Worm (Caenorhabditis elegans) whole organism, L2 larva: ENCODE results near the gene T23E1.1.

ENCODE experiments used
- C34F6.9 ChIP-seq: fragments of 150-350 bp; optimal IDR thresholded peaks from 2 replicates; lab custom pipeline; 2014; ENCODE audit warnings: missing biosample characterization, missing genetic modification characterization
- F13H6.1 ChIP-seq: sonication (generic microtip); optimal IDR thresholded peaks from 2 replicates; lab custom pipeline; 2016; ENCODE audit warnings: missing genetic modification characterization, missing compliant biosample characterization
- R02D3.7 ChIP-seq: fragments of 150-350 bp; optimal IDR thresholded peaks from 2 replicates; lab custom pipeline; 2014; ENCODE audit warnings: missing biosample characterization, missing genetic modification characterization
- Y55F3AM.14 ChIP-seq: fragments of 200-800 bp; sonication (Bioruptor generic); optimal IDR thresholded peaks from 2 replicates; lab custom pipeline; 2018; ENCODE audit warnings: mild to moderate bottlenecking, missing genetic modification characterization, missing compliant biosample characterization
- alr-1 ChIP-seq: fragments of 150-350 bp; optimal IDR thresholded peaks from 2 replicates; lab custom pipeline; 2014; ENCODE audit warnings: missing biosample characterization, missing genetic modification characterization
- aly-2 ChIP-seq: fragments of 150-350 bp; optimal IDR thresholded peaks from 2 replicates; lab custom pipeline; 2014; ENCODE audit warnings: missing biosample characterization, missing genetic modification characterization
- ceh-16 ChIP-seq: fragments of 150-350 bp; optimal IDR thresholded peaks from 2 replicates; lab custom pipeline; 2014; ENCODE audit warnings: missing biosample characterization, missing genetic modification characterization
- crh-2 ChIP-seq: sonication (generic microtip); optimal IDR thresholded peaks from 2 replicates; lab custom pipeline; 2017; ENCODE audit warnings: missing biosample characterization, missing genetic modification characterization
- dmd-4 ChIP-seq: sonication (generic microtip); optimal IDR thresholded peaks from 2 replicates; lab custom pipeline; 2017; ENCODE audit warnings: missing biosample characterization, missing genetic modification characterization
- egl-27 ChIP-seq: sonication (generic microtip); optimal IDR thresholded peaks from 3 replicates; lab custom pipeline; 2017; ENCODE audit warnings: missing biosample characterization, missing genetic modification reagents, missing genetic modification characterization
- fos-1 ChIP-seq: fragments of 150-350 bp; optimal IDR thresholded peaks from 2 replicates; lab custom pipeline; 2014; ENCODE audit warnings: missing biosample characterization, missing genetic modification characterization
- lin-11 ChIP-seq: fragments of 150-350 bp; sonication (generic microtip); optimal IDR thresholded peaks from 2 replicates; lab custom pipeline; 2014; ENCODE audit warnings: missing biosample characterization, missing genetic modification characterization, inconsistent platforms, mixed read lengths
- lsy-2 ChIP-seq, 2 experiments: fragments of 150-350 bp in 1 of 2; sonication (generic microtip) in 1 of 2; optimal IDR thresholded peaks; 2 replicates each; lab custom pipeline; 2014 to 2017; ENCODE audit warnings: missing biosample characterization in 2 of 2, missing genetic modification characterization in 2 of 2
- mab-5 ChIP-seq: fragments of 150-350 bp; optimal IDR thresholded peaks from 2 replicates; lab custom pipeline; 2014; ENCODE audit warnings: missing biosample characterization, missing genetic modification characterization
- mbf-1 ChIP-seq: sonication (generic microtip); optimal IDR thresholded peaks from 2 replicates; lab custom pipeline; 2017; ENCODE audit warnings: missing biosample characterization, missing genetic modification characterization
- mdl-1 ChIP-seq, 2 experiments: fragments of 150-350 bp in 1 of 2; sonication (generic microtip) in 1 of 2; optimal IDR thresholded peaks; 2 replicates each; lab custom pipeline; 2017; ENCODE audit warnings: missing biosample characterization in 2 of 2, missing genetic modification characterization in 2 of 2
- nhr-12 ChIP-seq: fragments of 150-350 bp; optimal IDR thresholded peaks from 2 replicates; lab custom pipeline; 2014; ENCODE audit warnings: missing biosample characterization, missing genetic modification characterization
- nhr-21 ChIP-seq: fragments of 150-350 bp; optimal IDR thresholded peaks from 2 replicates; lab custom pipeline; 2014; ENCODE audit warnings: missing biosample characterization, missing genetic modification characterization
- nhr-23 ChIP-seq: fragments of 150-350 bp; optimal IDR thresholded peaks from 2 replicates; lab custom pipeline; 2014; ENCODE audit warnings: missing biosample characterization, missing genetic modification reagents, missing genetic modification characterization
- nhr-237 ChIP-seq: fragments of 150-350 bp; optimal IDR thresholded peaks from 2 replicates; lab custom pipeline; 2014; ENCODE audit warnings: missing biosample characterization, missing genetic modification characterization
- nhr-25 ChIP-seq: fragments of 150-350 bp; sonication (generic microtip); optimal IDR thresholded peaks from 3 replicates; lab custom pipeline; 2014; ENCODE audit warnings: missing biosample characterization, missing genetic modification characterization
- nhr-6 ChIP-seq: fragments of 150-350 bp; optimal IDR thresholded peaks from 2 replicates; lab custom pipeline; 2014; ENCODE audit warnings: missing biosample characterization, missing genetic modification characterization
- peb-1 ChIP-seq: fragments of 150-350 bp; optimal IDR thresholded peaks from 2 replicates; lab custom pipeline; 2014; ENCODE audit warnings: missing biosample characterization, missing genetic modification characterization
- sem-4 ChIP-seq: fragments of 150-350 bp; optimal IDR thresholded peaks from 2 replicates; lab custom pipeline; 2014; ENCODE audit warnings: missing biosample characterization, missing genetic modification reagents, missing genetic modification characterization
- skn-1 ChIP-seq: sonication (generic microtip); optimal IDR thresholded peaks from 2 replicates; lab custom pipeline; 2017; ENCODE audit warnings: missing biosample characterization, missing genetic modification characterization
- sma-3 ChIP-seq: sonication (generic microtip); optimal IDR thresholded peaks from 2 replicates; lab custom pipeline; 2016; ENCODE audit warnings: missing genetic modification reagents, missing genetic modification characterization, missing compliant biosample characterization
- sma-9 ChIP-seq, 2 experiments: fragments of 150-350 bp in 1 of 2; sonication (generic microtip) in 1 of 2; optimal IDR thresholded peaks; 2 replicates each; lab custom pipeline; 2014 to 2016; ENCODE audit warnings: missing genetic modification characterization in 2 of 2, mild to moderate bottlenecking in 1 of 2, missing biosample characterization in 1 of 2, missing compliant biosample characterization in 1 of 2, missing genetic modification reagents in 1 of 2, moderate library complexity in 1 of 2
- snpc-4 ChIP-seq: fragments of 150-350 bp; optimal IDR thresholded peaks from 2 replicates; lab custom pipeline; 2014; ENCODE audit warnings: missing biosample characterization, missing genetic modification characterization
- unc-39 ChIP-seq: fragments of 150-350 bp; optimal IDR thresholded peaks from 2 replicates; lab custom pipeline; 2014; ENCODE audit warnings: missing biosample characterization, missing genetic modification characterization
- unc-55 ChIP-seq: fragments of 150-350 bp; sonication (generic microtip); optimal IDR thresholded peaks from 3 replicates; lab custom pipeline; 2014; ENCODE audit warnings: missing biosample characterization, missing genetic modification reagents, missing genetic modification characterization
- unc-62 ChIP-seq: fragments of 150-350 bp; optimal IDR thresholded peaks from 2 replicates; lab custom pipeline; 2014; ENCODE audit warnings: missing biosample characterization, missing genetic modification reagents, missing genetic modification characterization
- zag-1 ChIP-seq: fragments of 150-350 bp; optimal IDR thresholded peaks from 2 replicates; lab custom pipeline; 2014; ENCODE audit warnings: missing biosample characterization, missing genetic modification characterization
- ztf-1 ChIP-seq: fragments of 200-800 bp; sonication (Bioruptor generic); conservative IDR thresholded peaks from 2 replicates; pipeline ENCODE4 v1.3.6; 2022; ENCODE audit warnings: missing genetic modification characterization, missing compliant biosample characterization
- ztf-11 ChIP-seq: sonication (generic microtip); optimal IDR thresholded peaks from 2 replicates; lab custom pipeline; 2017; ENCODE audit warnings: missing biosample characterization, missing genetic modification characterization
- ztf-4 ChIP-seq: fragments of 150-350 bp; optimal IDR thresholded peaks from 2 replicates; lab custom pipeline; 2014; ENCODE audit warnings: missing biosample characterization, missing genetic modification characterization

Gene T23E1.1

ce11 chrIV:3182920-3183319, 31.8 kb downstream of the T23E1.1 start:
- TF ChIP-seq nhr-6 (tag; lab: Kevin White, UChicago) (no peak), unc-55 (GFP tag; lab: Kevin White, UChicago) (no peak), fos-1 (tag; lab: Kevin White, UChicago) (no peak), crh-2 (tag; lab: Kevin White, UChicago) (no peak), sma-3 (no peak), nhr-23 (tag; lab: Kevin White, UChicago) (no peak), skn-1 (tag; lab: Kevin White, UChicago) (no peak), nhr-25 (tag; lab: Kevin White, UChicago) (no peak), mbf-1 (tag; lab: Kevin White, UChicago) (no peak), sma-9 (GFP tag; optimal IDR thresholded peaks at IDR 0.05; lab: Kevin White, UChicago) (no peak), sma-9 (tag; optimal IDR thresholded peaks at IDR 0.05; lab: Kevin White, UChicago) (no peak), unc-62 (GFP tag; lab: Kevin White, UChicago) (no peak), lin-11 (no peak), ztf-1 (GFP tag; lab: Robert Waterston, UW) (no peak), aly-2 (tag; lab: Kevin White, UChicago) (no peak), nhr-12 (tag; lab: Kevin White, UChicago) (no peak), mab-5 (tag; lab: Kevin White, UChicago) (no peak), ztf-4 (no peak), nhr-21 (tag; lab: Kevin White, UChicago) (no peak)

- TF ChIP-seq peb-1 (tag; lab: Kevin White, UChicago) (no peak), lin-11 (no peak), alr-1 (tag; lab: Kevin White, UChicago) (no peak), sem-4 (tag; lab: Kevin White, UChicago) (no peak), zag-1 (no peak), nhr-25 (tag; lab: Kevin White, UChicago) (no peak), C34F6.9 (tag; lab: Kevin White, UChicago) (no peak), snpc-4 (tag; lab: Kevin White, UChicago) (no peak), unc-39 (tag; lab: Kevin White, UChicago) (no peak), egl-27 (tag; lab: Kevin White, UChicago) (no peak), ztf-11 (tag; lab: Kevin White, UChicago) (no peak), aly-2 (tag; lab: Kevin White, UChicago) (no peak), R02D3.7 (tag; lab: Kevin White, UChicago) (no peak), F13H6.1 (tag; lab: Kevin White, UChicago) (no peak)
Measured at ce11 chrIV:3191466-3191865, 40.3 kb downstream of the T23E1.1 start, which contains the start of gene Y67D8B.2. TSS of gene Y67D8B.2 (minus strand) at chrIV:3191566.

- TF ChIP-seq dmd-4 (tag; lab: Kevin White, UChicago) (no peak), nhr-237 (tag; lab: Kevin White, UChicago) (no peak), mbf-1 (tag; lab: Kevin White, UChicago) (no peak)
Measured at ce11 chrIV:3196367-3196766, 45.2 kb downstream of the T23E1.1 start.

ce11 chrIV:3199041-3199440, 47.9 kb downstream of the T23E1.1 start:
- no peak for TF ChIP-seq lsy-2 (tag; optimal IDR thresholded peaks at IDR 0.05; lab: Kevin White, UChicago)
- TF ChIP-seq Y55F3AM.14 (GFP tag; lab: Kevin White, UChicago), result no peak
- TF ChIP-seq R02D3.7 (tag; lab: Kevin White, UChicago), result no peak
- TF ChIP-seq mdl-1 (tag; optimal IDR thresholded peaks at IDR 0.05; lab: Kevin White, UChicago), result no peak

- TF ChIP-seq nhr-6 (tag; lab: Kevin White, UChicago), result no peak
- TF ChIP-seq unc-39 (tag; lab: Kevin White, UChicago), result no peak
- no peak for TF ChIP-seq ceh-16 (tag; lab: Kevin White, UChicago)
- TF ChIP-seq skn-1 (tag; lab: Kevin White, UChicago), result no peak
- TF ChIP-seq crh-2 (tag; lab: Kevin White, UChicago), result no peak
- no peak for TF ChIP-seq alr-1 (tag; lab: Kevin White, UChicago)
- TF ChIP-seq snpc-4 (tag; lab: Kevin White, UChicago), result no peak
- no peak for TF ChIP-seq egl-27 (tag; lab: Kevin White, UChicago)
Measured at ce11 chrIV:3202111-3202510, 51.0 kb downstream of the T23E1.1 start, which contains the start of the genes Y67D8B.3 and Y67D8B.5. TSS of gene Y67D8B.3 (minus strand) at chrIV:3202211. TSS of gene Y67D8B.5 (plus strand) at chrIV:3202343.
